Fruit fly (Drosophila melanogaster) whole organism, embryonic: ENCODE data around the gene Andorra.

Experiments
- Adf1 ChIP-seq: fragments of 200-800 bp; sonication (Bioruptor generic); IDR thresholded peaks from 2 replicates; pipeline ENCODE4 v1.3.6; 2022; ENCODE audit warnings: missing biosample characterization, missing genetic modification characterization
- Awh ChIP-seq: fragments of 200-800 bp; sonication (Bioruptor generic); IDR thresholded peaks from 2 replicates; pipeline ENCODE4, ENCODE4 v1.3.6; 2022; ENCODE audit warnings: missing biosample characterization, missing genetic modification characterization
- Bgb ChIP-seq: fragments of 200-800 bp; sonication (Bioruptor generic); IDR thresholded peaks from 2 replicates; pipeline ENCODE4 v1.3.6; 2022; ENCODE audit warnings: missing biosample characterization, missing genetic modification characterization; ENCODE audit not compliant: partially characterized antibody
- Blimp-1 ChIP-seq: fragments of 200-800 bp; sonication (Bioruptor generic); optimal IDR thresholded peaks from 3 replicates; lab custom pipeline; 2018; ENCODE audit warnings: missing biosample characterization, missing genetic modification characterization, mild to moderate bottlenecking, moderate library complexity, missing genetic modification reagents
- CG10209 ChIP-seq: fragments of 200-800 bp; sonication (Bioruptor generic); optimal IDR thresholded peaks from 3 replicates; lab custom pipeline; 2017; ENCODE audit warnings: missing biosample characterization, mild to moderate bottlenecking, missing genetic modification characterization, missing genetic modification reagents
- CG11696 ChIP-seq: fragments of 200-800 bp; sonication (Bioruptor generic); IDR thresholded peaks from 2 replicates; pipeline ENCODE4 v1.3.6; 2022; ENCODE audit warnings: missing biosample characterization, missing genetic modification characterization
- CG12659 ChIP-seq: fragments of 200-800 bp; sonication (Bioruptor generic); optimal IDR thresholded peaks from 3 replicates; lab custom pipeline; 2017; ENCODE audit warnings: mild to moderate bottlenecking, missing biosample characterization, missing genetic modification reagents, missing genetic modification characterization
- CG13775 ChIP-seq: fragments of 200-800 bp; sonication (Bioruptor generic); optimal IDR thresholded peaks from 3 replicates; lab custom pipeline; 2017; ENCODE audit warnings: missing biosample characterization, mild to moderate bottlenecking, missing genetic modification characterization
- CG14667 ChIP-seq: fragments of 200-800 bp; sonication (Bioruptor generic); IDR thresholded peaks from 2 replicates; pipeline ENCODE4 v1.3.6; 2022; ENCODE audit warnings: missing biosample characterization, missing genetic modification characterization
- CG14710 ChIP-seq: fragments of 200-800 bp; sonication (Bioruptor generic); optimal IDR thresholded peaks from 3 replicates; lab custom pipeline; 2019; ENCODE audit warnings: missing biosample characterization, mild to moderate bottlenecking, missing genetic modification characterization, moderate library complexity
- CG15479 ChIP-seq: fragments of 200-800 bp; sonication (Bioruptor generic); optimal IDR thresholded peaks from 3 replicates; lab custom pipeline; 2019; ENCODE audit warnings: missing biosample characterization, mild to moderate bottlenecking, missing genetic modification characterization, moderate library complexity
- CG15696 ChIP-seq: fragments of 200-800 bp; sonication (Bioruptor generic); optimal IDR thresholded peaks from 2 replicates; lab custom pipeline; 2019; ENCODE audit warnings: missing biosample characterization, mild to moderate bottlenecking, missing genetic modification characterization, moderate library complexity
- CG1832 ChIP-seq: fragments of 200-800 bp; sonication (Bioruptor generic); optimal IDR thresholded peaks from 2 replicates; lab custom pipeline; 2017; ENCODE audit warnings: missing biosample characterization, mild to moderate bottlenecking, missing genetic modification characterization, inconsistent platforms
- CG2678 ChIP-seq: fragments of 200-800 bp; sonication (Bioruptor generic); optimal IDR thresholded peaks from 3 replicates; lab custom pipeline; 2019; ENCODE audit warnings: missing biosample characterization, mild to moderate bottlenecking, missing genetic modification characterization, moderate library complexity
- CG2889 ChIP-seq: fragments of 200-800 bp; sonication (Bioruptor generic); IDR thresholded peaks from 3 replicates; pipeline ENCODE4 v1.3.6; 2022; ENCODE audit warnings: missing biosample characterization, missing genetic modification characterization
- CG31365 ChIP-seq: fragments of 200-800 bp; sonication (Bioruptor generic); optimal IDR thresholded peaks from 2 replicates; lab custom pipeline; 2018; ENCODE audit warnings: missing biosample characterization, mild to moderate bottlenecking, missing genetic modification characterization
- CG32772 ChIP-seq: fragments of 200-800 bp; sonication (Bioruptor generic); IDR thresholded peaks from 2 replicates; pipeline ENCODE4 v1.3.6; 2022; ENCODE audit warnings: missing biosample characterization, missing genetic modification characterization
- CG34224 ChIP-seq: fragments of 200-800 bp; sonication (Bioruptor generic); IDR thresholded peaks from 3 replicates; pipeline ENCODE4 v1.3.6; 2022; ENCODE audit warnings: missing biosample characterization, missing genetic modification characterization; ENCODE audit not compliant: partially characterized antibody
- CG4617 ChIP-seq: fragments of 200-800 bp; sonication (Bioruptor generic); optimal IDR thresholded peaks from 3 replicates; lab custom pipeline; 2016; ENCODE audit warnings: missing biosample characterization, missing genetic modification characterization, borderline replicate concordance
- CG4707 ChIP-seq: fragments of 200-800 bp; sonication (Bioruptor generic); optimal IDR thresholded peaks from 2 replicates; lab custom pipeline; 2018; ENCODE audit warnings: missing biosample characterization, mild to moderate bottlenecking, missing genetic modification characterization, moderate library complexity
- CG6254 ChIP-seq: fragments of 200-800 bp; sonication (Bioruptor generic); optimal IDR thresholded peaks from 3 replicates; lab custom pipeline; 2017; ENCODE audit warnings: mild to moderate bottlenecking, missing biosample characterization, missing genetic modification reagents, missing genetic modification characterization
- CG7556 ChIP-seq: fragments of 200-800 bp; sonication (Bioruptor generic); optimal IDR thresholded peaks from 2 replicates; lab custom pipeline; 2017; ENCODE audit warnings: missing biosample characterization, mild to moderate bottlenecking, missing genetic modification characterization
- CG8388 ChIP-seq: fragments of 200-800 bp; sonication (Bioruptor generic); optimal IDR thresholded peaks from 2 replicates; lab custom pipeline; 2019; ENCODE audit warnings: missing biosample characterization, mild to moderate bottlenecking, missing genetic modification characterization, moderate library complexity
- CG9727 ChIP-seq: fragments of 200-800 bp; sonication (Bioruptor generic); optimal IDR thresholded peaks from 3 replicates; lab custom pipeline; 2017; ENCODE audit warnings: missing biosample characterization, mild to moderate bottlenecking, missing genetic modification characterization
- CG9932 ChIP-seq: fragments of 200-800 bp; sonication (Bioruptor generic); IDR thresholded peaks from 2 replicates; pipeline ENCODE4 v1.3.6; 2022; ENCODE audit warnings: missing biosample characterization, missing genetic modification characterization
- CoRest ChIP-seq: fragments of 200-800 bp; sonication (Bioruptor generic); optimal IDR thresholded peaks from 3 replicates; lab custom pipeline; 2018; ENCODE audit warnings: missing biosample characterization, mild to moderate bottlenecking, missing genetic modification characterization, moderate library complexity
- Dref ChIP-seq: fragments of 200-800 bp; sonication (Bioruptor generic); IDR thresholded peaks from 2 replicates; pipeline ENCODE4 v1.3.6; 2022; ENCODE audit warnings: missing biosample characterization, missing genetic modification characterization
- Jarid2 ChIP-seq: fragments of 200-800 bp; sonication (Bioruptor generic); optimal IDR thresholded peaks from 3 replicates; lab custom pipeline; 2017; ENCODE audit warnings: mild to moderate bottlenecking, missing biosample characterization, missing genetic modification reagents, missing genetic modification characterization
- Mad ChIP-seq: fragments of 200-800 bp; sonication (Bioruptor generic); optimal IDR thresholded peaks from 2 replicates; lab custom pipeline; 2016; ENCODE audit warnings: missing biosample characterization, missing genetic modification characterization
- Nf-YB ChIP-seq: fragments of 200-800 bp; sonication (Bioruptor generic); optimal IDR thresholded peaks from 3 replicates; lab custom pipeline; 2019; ENCODE audit warnings: missing biosample characterization, mild to moderate bottlenecking, missing genetic modification characterization, moderate library complexity
- Side ChIP-seq: fragments of 200-800 bp; sonication (Bioruptor generic); optimal IDR thresholded peaks from 2 replicates; lab custom pipeline; 2016; ENCODE audit warnings: missing biosample characterization, missing genetic modification characterization
- Sox102F ChIP-seq: fragments of 200-800 bp; sonication (Bioruptor generic); optimal IDR thresholded peaks from 2 replicates; lab custom pipeline; 2018; ENCODE audit warnings: missing biosample characterization, mild to moderate bottlenecking, missing genetic modification characterization, moderate library complexity
- btn ChIP-seq: fragments of 200-800 bp; sonication (Bioruptor generic); optimal IDR thresholded peaks from 2 replicates; lab custom pipeline; 2016; ENCODE audit warnings: missing biosample characterization, missing genetic modification characterization
- cg ChIP-seq: fragments of 200-800 bp; sonication (Bioruptor generic); optimal IDR thresholded peaks from 3 replicates; lab custom pipeline; 2019; ENCODE audit warnings: missing biosample characterization, mild to moderate bottlenecking, missing genetic modification characterization, moderate library complexity
- dmrt99B ChIP-seq: fragments of 200-800 bp; sonication (Bioruptor generic); optimal IDR thresholded peaks from 2 replicates; lab custom pipeline; 2018; ENCODE audit warnings: missing biosample characterization, mild to moderate bottlenecking, missing genetic modification characterization, moderate library complexity
- ems ChIP-seq: fragments of 200-800 bp; sonication (Bioruptor generic); optimal IDR thresholded peaks from 3 replicates; lab custom pipeline; 2016; ENCODE audit warnings: missing biosample characterization, missing genetic modification characterization
- gcm ChIP-seq: fragments of 200-800 bp; sonication (Bioruptor generic); optimal IDR thresholded peaks from 2 replicates; lab custom pipeline; 2019; ENCODE audit warnings: missing biosample characterization, mild to moderate bottlenecking, missing genetic modification characterization, moderate library complexity
- gem ChIP-seq: fragments of 200-800 bp; sonication (Bioruptor generic); optimal IDR thresholded peaks from 2 replicates; lab custom pipeline; 2019; ENCODE audit warnings: missing biosample characterization, mild to moderate bottlenecking, missing genetic modification characterization, moderate library complexity
- gro ChIP-seq: fragments of 200-800 bp; sonication (Bioruptor generic); optimal IDR thresholded peaks from 2 replicates; lab custom pipeline; 2016; ENCODE audit warnings: missing biosample characterization, missing genetic modification characterization
- gsb-n ChIP-seq: fragments of 200-800 bp; sonication (Bioruptor generic); optimal IDR thresholded peaks from 3 replicates; lab custom pipeline; 2018; ENCODE audit warnings: missing biosample characterization, mild to moderate bottlenecking, missing genetic modification characterization
- kni ChIP-seq: fragments of 200-800 bp; sonication (Bioruptor generic); optimal IDR thresholded peaks from 3 replicates; lab custom pipeline; 2017; ENCODE audit warnings: mild to moderate bottlenecking, missing biosample characterization, missing genetic modification reagents, missing genetic modification characterization
- mld ChIP-seq: fragments of 200-800 bp; sonication (Bioruptor generic); IDR thresholded peaks from 3 replicates; pipeline ENCODE4 v1.3.6; 2022; ENCODE audit warnings: missing biosample characterization, missing genetic modification characterization; ENCODE audit not compliant: partially characterized antibody
- odd ChIP-seq: fragments of 200-800 bp; sonication (Bioruptor generic); optimal IDR thresholded peaks from 2 replicates; lab custom pipeline; 2017; ENCODE audit warnings: missing biosample characterization, mild to moderate bottlenecking, missing genetic modification characterization
- org-1 ChIP-seq: fragments of 200-800 bp; sonication (Bioruptor generic); optimal IDR thresholded peaks from 2 replicates; lab custom pipeline; 2017; ENCODE audit warnings: missing biosample characterization, missing genetic modification characterization
- sens ChIP-seq: fragments of 200-800 bp; sonication (Bioruptor generic); peaks from one replicate; lab custom pipeline; 2016; ENCODE audit warnings: missing biosample characterization, missing genetic modification characterization
- tin ChIP-seq: fragments of 200-800 bp; sonication (Bioruptor generic); optimal IDR thresholded peaks from 3 replicates; lab custom pipeline; 2016; ENCODE audit warnings: missing biosample characterization, missing genetic modification characterization
- twi ChIP-seq: fragments of 200-800 bp; optimal IDR thresholded peaks from 2 replicates; lab custom pipeline; 2019; ENCODE audit warnings: missing biosample characterization, mild to moderate bottlenecking, missing genetic modification characterization, moderate library complexity
- vvl ChIP-seq: fragments of 200-800 bp; sonication (Bioruptor generic); IDR thresholded peaks from 2 replicates; pipeline ENCODE4 v1.3.6; 2022; ENCODE audit warnings: missing biosample characterization, missing genetic modification characterization
- zfh1 ChIP-seq: fragments of 200-800 bp; sonication (Bioruptor generic); IDR thresholded peaks from 3 replicates; pipeline ENCODE4 v1.3.6; 2022; ENCODE audit warnings: missing biosample characterization, missing genetic modification characterization

The Andorra gene

dm6 chrX:18208079-18208865 lies 29.0 kb upstream of the Andorra start (continued):
- TF ChIP-seq Blimp-1 (peak; percentile 28), gro (GFP tag; lab: Kevin White, UChicago) (no peak), Bgb (GFP tag; lab: Robert Waterston, UW) (no peak), CG6254 (GFP tag; lab: Kevin White, UChicago) (no peak), Awh (GFP tag; lab: Robert Waterston, UW) (no peak), CG11696 (no peak), CG31365 (tag; lab: Kevin White, UChicago) (no peak), CG4707 (GFP tag; lab: Kevin White, UChicago) (no peak), CG32772 (GFP tag; lab: Robert Waterston, UW) (no peak), gcm (GFP tag; lab: Kevin White, UChicago) (no peak), sens (GFP tag; lab: Kevin White, UChicago) (peak; percentile 11), odd (no peak), CG10209 (GFP tag; lab: Kevin White, UChicago) (peak; percentile 5), Nf-YB (peak; percentile 2), CG13775 (GFP tag; lab: Kevin White, UChicago) (peak; percentile 6), org-1 (no peak), btn (GFP tag; lab: Kevin White, UChicago) (no peak), zfh1 (GFP tag; lab: Robert Waterston, UW) (no peak), CG9932 (GFP tag; lab: Robert Waterston, UW) (no peak), vvl (GFP tag; lab: Robert Waterston, UW) (no peak), twi (tag; lab: Kevin White, UChicago) (peak; percentile 95), mld (GFP tag; lab: Robert Waterston, UW) (no peak), Jarid2 (GFP tag; lab: Kevin White, UChicago) (no peak), CG2678 (no peak), CG14710 (peak; percentile 50), CG9727 (GFP tag; lab: Kevin White, UChicago) (peak; percentile 62), Mad (GFP tag; lab: Kevin White, UChicago) (no peak), gem (tag; lab: Kevin White, UChicago) (peak; percentile 59), CG2889 (GFP tag; lab: Robert Waterston, UW) (no peak), tin (no peak), Dref (GFP tag; lab: Robert Waterston, UW) (no peak), CG15696 (tag; lab: Kevin White, UChicago) (peak; percentile 65), CoRest (peak; percentile 43), ems (no peak), CG7556 (peak; percentile 19), kni (GFP tag; lab: Kevin White, UChicago) (no peak), gsb-n (tag; lab: Kevin White, UChicago) (peak; percentile 14), CG15479 (GFP tag; lab: Kevin White, UChicago) (no peak), Sox102F (GFP tag; lab: Kevin White, UChicago) (no peak), CG4617 (GFP tag; lab: Kevin White, UChicago) (no peak), dmrt99B (tag; lab: Kevin White, UChicago) (peak; percentile 2), CG1832 (peak; percentile 56), Side (no peak), CG12659 (no peak), Adf1 (GFP tag; lab: Robert Waterston, UW) (no peak), CG14667 (GFP tag; lab: Robert Waterston, UW) (no peak), CG34224 (GFP tag; lab: Robert Waterston, UW) (no peak), cg (GFP tag; lab: Kevin White, UChicago) (peak; percentile 45), CG8388 (GFP tag; lab: Kevin White, UChicago) (peak; percentile 13)
